Worm (Caenorhabditis elegans) whole organism, midembryonic: Measurements from ENCODE around the gene W08F4.7.

Experiments used
- T22C8.4 ChIP-seq: fragments of 200-800 bp; sonication (Bioruptor generic); IDR thresholded peaks from 2 replicates; pipeline ENCODE4 v1.3.6; 2022; ENCODE audit warnings: missing genetic modification characterization, missing compliant biosample characterization
- flt-1 ChIP-seq: fragments of 200-800 bp; sonication (Bioruptor generic); IDR thresholded peaks from 2 replicates; pipeline ENCODE4 v1.3.6; 2022; ENCODE audit warnings: missing genetic modification characterization, missing compliant biosample characterization
- med-1 ChIP-seq: sonication (generic microtip); optimal IDR thresholded peaks from 2 replicates; lab custom pipeline; 2017; ENCODE audit warnings: missing genetic modification characterization, mild to moderate bottlenecking, missing compliant biosample characterization, antibody characterized with exemption, missing genetic modification reagents; ENCODE audit not compliant: insufficient read depth
- tab-1 ChIP-seq: fragments of 200-800 bp; sonication (Bioruptor generic); IDR thresholded peaks from 2 replicates; pipeline ENCODE4 v1.3.6; 2022; ENCODE audit warnings: missing genetic modification characterization, missing compliant biosample characterization
- ztf-23 ChIP-seq: fragments of 200-800 bp; sonication (Bioruptor generic); IDR thresholded peaks from 2 replicates; pipeline ENCODE4 v1.3.6; 2022; ENCODE audit warnings: missing genetic modification reagents, missing genetic modification characterization, missing compliant biosample characterization

ce11 chrII:582649-583048 lies 5.1 kb upstream of the W08F4.7 start, which contains the start of gene fbxb-14:
- no peak for TF ChIP-seq flt-1
- TF ChIP-seq tab-1: no peak
- TF ChIP-seq ztf-23 (GFP tag; lab: Robert Waterston, UW): no peak
- TF ChIP-seq med-1 (GFP tag; lab: Kevin White, UChicago): no peak
- TF ChIP-seq T22C8.4: no peak
